Worm (Caenorhabditis elegans) whole organism, L4/young adult: ENCODE data around the gene dhs-31.

ENCODE experiments used
- W03F9.2 ChIP-seq: fragments of 150-350 bp; optimal IDR thresholded peaks from 2 replicates; lab custom pipeline; 2014; ENCODE audit warnings: missing biosample characterization, missing genetic modification characterization
- dao-5 ChIP-seq: sonication (generic microtip); optimal IDR thresholded peaks from 2 replicates; lab custom pipeline; 2016; ENCODE audit warnings: missing genotype, missing genetic modification characterization, moderate library complexity, missing compliant biosample characterization
- him-1 ChIP-seq: sonication (generic microtip); optimal IDR thresholded peaks from 2 replicates; lab custom pipeline; 2016; ENCODE audit warnings: missing genotype, missing genetic modification reagents, missing genetic modification characterization, missing compliant biosample characterization

ce11 chrIV:10007758-10008157 lies 32.9 kb downstream of the dhs-31 start:
- no peak for TF ChIP-seq W03F9.2
- TF ChIP-seq him-1 (tag; lab: Kevin White, UChicago): no peak
- no peak for TF ChIP-seq dao-5 (tag; lab: Kevin White, UChicago)
